Worm (Caenorhabditis elegans): Measurements from ENCODE around the gene K07F5.6.

Gene K07F5.6

DNA sequence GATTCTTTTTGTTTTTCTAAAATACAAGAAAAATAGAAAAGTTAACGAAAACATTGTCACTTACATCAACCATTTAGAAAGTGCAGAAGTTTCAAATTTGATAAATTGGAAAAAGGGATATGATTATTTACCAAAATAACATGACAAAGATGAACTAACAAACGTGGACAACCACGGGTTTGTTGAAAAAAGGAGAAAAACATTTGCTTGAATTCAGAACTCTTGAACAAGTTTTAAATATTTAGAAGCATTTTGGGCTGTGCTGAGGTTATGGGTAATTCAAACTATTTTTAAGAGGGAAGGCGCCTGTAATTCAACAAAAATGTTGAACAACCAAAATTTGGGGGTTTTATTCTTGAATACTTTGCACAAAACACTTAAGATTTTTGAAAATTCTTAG, 43.4 kb upstream of the K07F5.6 start, which contains the start of gene ttbk-3:
Gene ttbk-3 (minus strand): TSS at position 101 of the 400 bp plus-strand sequence.
- TF ChIP-seq ccch-3 (GFP tag; optimal IDR thresholded peaks at IDR 0.05): no peak
- TF ChIP-seq B0035.1 (tag; optimal IDR thresholded peaks at IDR 0.05): no peak
- no peak for TF ChIP-seq snpc-1.1 (tag; optimal IDR thresholded peaks at IDR 0.05; ENCODE audit: insufficient read depth)

DNA sequence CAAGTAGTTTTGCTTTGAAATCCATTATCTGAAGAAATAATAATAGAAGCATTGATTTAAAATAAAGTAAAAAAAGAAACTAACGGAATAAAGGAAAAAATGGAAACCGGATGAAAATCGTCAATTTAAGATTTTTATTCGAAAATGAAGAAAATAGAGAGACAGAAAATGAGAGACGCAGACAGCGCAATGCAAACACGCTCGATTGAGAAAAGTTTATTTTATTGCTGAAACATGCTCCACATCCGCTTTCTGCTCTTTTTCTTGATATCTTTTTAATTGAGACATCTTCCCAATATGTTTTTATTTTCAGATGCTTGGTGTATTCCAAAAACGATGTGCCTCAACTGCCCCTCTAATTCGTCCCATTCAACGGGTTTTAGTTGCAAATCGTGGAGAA, 37.8 kb upstream of the K07F5.6 start, which contains the start of the genes prp-18 and mccc-1:
Gene prp-18 (minus strand): TSS at position 127 of the 400 bp plus-strand sequence.
Gene mccc-1 (plus strand): TSS at position 314 of the 400 bp plus-strand sequence.
- TF ChIP-seq F49E8.2 (tag; optimal IDR thresholded peaks at IDR 0.05; ENCODE audit: insufficient read depth) (peak; percentile 12), madf-6 (GFP tag; IDR thresholded peaks at IDR 0.05) (peak; percentile 23; the same call in 1 of the 2 replicates), him-1 (tag; optimal IDR thresholded peaks at IDR 0.05) (peak; percentile 23), hmg-20 (GFP tag; IDR thresholded peaks at IDR 0.05) (no peak), hmg-1.2 (GFP tag; IDR thresholded peaks at IDR 0.05) (peak; percentile 77; the same call in 1 of the 2 replicates), F23B12.7 (tag; optimal IDR thresholded peaks at IDR 0.05; ENCODE audit: insufficient read depth) (peak; percentile 63), ztf-25 (GFP tag; IDR thresholded peaks at IDR 0.05) (no peak), dpl-1 (GFP tag; optimal IDR thresholded peaks at IDR 0.05) (peak; percentile 20), snpc-3.4 (tag; optimal IDR thresholded peaks at IDR 0.05) (peak; percentile 8), attf-5 (GFP tag; optimal IDR thresholded peaks at IDR 0.05) (peak; percentile 25), egrh-3 (GFP tag; IDR thresholded peaks at IDR 0.05) (no peak), rcor-1 (GFP tag; IDR thresholded peaks at IDR 0.05) (peak; percentile 37; the same call in 1 of the 2 replicates), F33H1.4 (GFP tag; IDR thresholded peaks at IDR 0.05) (peak; percentile 47; the same call in 1 of the 2 replicates), C06A6.2 (GFP tag; conservative IDR thresholded peaks at IDR 0.05) (no peak), Y53G8AR.9 (GFP tag; conservative IDR thresholded peaks at IDR 0.05) (no peak), snpc-1.3 (tag; optimal IDR thresholded peaks at IDR 0.05; ENCODE audit: insufficient read depth) (peak; percentile 16), ets-4 (GFP tag; optimal IDR thresholded peaks at IDR 0.05) (no peak), lsl-1 (GFP tag; optimal IDR thresholded peaks at IDR 0.05) (peak; percentile 40), unc-130 (GFP tag; optimal IDR thresholded peaks at IDR 0.05) (peak; percentile 2), athp-1 (tag; optimal IDR thresholded peaks at IDR 0.05) (no peak), mcd-1 (GFP tag; IDR thresholded peaks at IDR 0.05) (peak; percentile 89), dox-1 (GFP tag; IDR thresholded peaks at IDR 0.05) (peak; percentile 50; the same call in 1 of the 2 replicates), snpc-4 (GFP tag; optimal IDR thresholded peaks at IDR 0.05) (no peak), snpc-4 (tag; optimal IDR thresholded peaks at IDR 0.05) (peak in 2 of 4 experiments; percentile 35 to 44), nhr-80 (tag; optimal IDR thresholded peaks at IDR 0.05) (peak; percentile 33)

DNA sequence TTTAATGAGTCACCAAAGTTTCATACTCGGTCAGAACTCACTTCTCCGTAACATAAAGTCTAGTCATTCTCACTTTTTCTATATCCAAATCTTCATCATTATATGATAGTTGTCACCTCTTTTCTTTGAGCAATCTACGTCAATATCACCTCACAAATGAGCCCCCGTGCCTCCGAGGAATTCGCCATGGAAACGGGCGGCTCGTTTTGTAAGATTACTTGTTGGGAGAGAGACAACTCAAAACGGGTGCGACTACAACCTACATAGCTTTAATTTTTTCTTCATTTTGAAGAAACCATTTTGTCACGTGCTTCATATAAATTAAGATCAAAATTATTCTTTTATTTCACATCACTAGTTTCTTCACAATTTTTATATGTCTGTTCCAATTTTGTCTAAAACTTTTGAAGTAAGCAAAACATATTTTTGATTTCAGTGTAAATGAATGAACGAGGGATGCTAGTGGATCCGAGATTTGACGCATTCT, 32.5 kb upstream of the K07F5.6 start, which contains the start of gene nhr-4:
Gene nhr-4 (plus strand): TSS at position 437 of the 487 bp plus-strand sequence.
- TF ChIP-seq bed-1 (GFP tag; IDR thresholded peaks at IDR 0.05) (no peak), snpc-1.3 (tag; optimal IDR thresholded peaks at IDR 0.05; ENCODE audit: insufficient read depth) (no peak), chd-7 (tag; optimal IDR thresholded peaks at IDR 0.05) (no peak), nhr-27 (tag; optimal IDR thresholded peaks at IDR 0.05) (no peak), ceh-79 (tag; optimal IDR thresholded peaks at IDR 0.05) (no peak), ceh-91 (GFP tag; IDR thresholded peaks at IDR 0.05) (no peak), zim-3 (tag; optimal IDR thresholded peaks at IDR 0.05) (no peak), B0019.2 (GFP tag; conservative IDR thresholded peaks at IDR 0.05) (no peak), Y95B8A.8 (GFP tag; IDR thresholded peaks at IDR 0.05) (no peak), attf-3 (GFP tag; conservative IDR thresholded peaks at IDR 0.05) (no peak), mcd-1 (GFP tag; IDR thresholded peaks at IDR 0.05) (no peak), snpc-1.1 (tag; optimal IDR thresholded peaks at IDR 0.05; ENCODE audit: insufficient read depth) (no peak)

All from whole organism, young adult.